Worm (Caenorhabditis elegans): Measurements from ENCODE around the gene lgc-37.
A peak's percentile ranks its signal among the peaks of the same experiment; 100 is the strongest.

Gene lgc-37

DNA sequence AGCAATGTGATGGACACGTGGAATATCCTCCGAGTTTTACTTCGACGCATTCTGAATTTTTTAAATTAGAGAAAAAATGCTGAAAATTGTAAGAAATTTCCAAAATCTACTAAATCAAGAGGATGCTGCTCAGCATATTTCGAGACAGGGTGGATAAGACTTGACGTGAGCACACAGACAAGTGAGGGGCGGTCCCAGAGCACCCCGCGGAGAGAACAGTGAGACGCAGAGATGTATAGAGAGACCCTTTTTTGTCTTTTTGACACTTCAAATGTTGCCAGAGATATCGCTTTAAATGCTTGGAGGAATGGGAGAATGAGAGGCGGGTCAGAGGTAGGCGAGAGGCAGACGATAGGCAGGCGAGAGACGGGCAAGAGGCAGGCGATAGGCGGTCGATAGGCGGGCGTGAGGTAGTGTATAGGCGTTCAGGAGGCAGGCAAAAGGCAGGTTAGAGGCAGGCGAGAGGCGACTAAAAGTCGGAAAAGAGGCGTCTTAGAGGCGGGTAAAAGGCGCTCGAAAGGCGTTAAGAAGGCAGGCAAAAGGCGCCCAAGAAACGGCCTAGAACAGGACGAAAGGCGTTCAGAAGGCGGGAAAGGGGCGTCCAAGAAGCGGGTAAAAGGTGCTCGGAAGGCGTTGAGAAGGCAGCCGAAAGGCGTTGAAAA lies 5.1 kb upstream of the lgc-37 start, which contains the start of gene gab-1:
TSS of gene gab-1 (minus strand) at position 51 of the 662 bp plus-strand sequence.
- no peak for TF ChIP-seq med-1 (GFP tag; optimal IDR thresholded peaks at IDR 0.05; ENCODE audit: insufficient read depth)
- TF ChIP-seq klf-2 (GFP tag; conservative IDR thresholded peaks at IDR 0.05), result no peak
- TF ChIP-seq cog-1 (tag; optimal IDR thresholded peaks at IDR 0.05), result no peak
- no peak for TF ChIP-seq ztf-29 (GFP tag; IDR thresholded peaks at IDR 0.05)

DNA sequence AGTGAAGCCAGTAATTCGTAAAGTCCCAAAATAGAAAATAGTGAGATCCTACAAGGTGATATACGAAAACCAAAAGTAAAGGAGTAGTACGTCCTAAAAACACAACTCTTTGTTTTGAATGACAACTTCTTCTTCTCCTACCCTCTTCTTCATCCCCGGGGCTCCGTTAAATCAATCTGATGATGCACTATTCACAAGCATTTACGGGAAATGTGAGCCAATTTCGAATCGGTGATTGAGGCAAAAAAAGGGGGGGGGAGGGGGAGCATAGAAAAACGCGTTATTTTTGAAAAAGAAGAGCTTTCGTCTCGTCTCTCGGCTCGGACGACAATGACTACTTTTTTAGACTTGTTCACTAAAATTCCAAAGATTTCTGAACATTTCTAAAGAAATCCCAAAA lies 1.1 kb upstream of the lgc-37 start:
- no peak for TF ChIP-seq ztf-23 (GFP tag; IDR thresholded peaks at IDR 0.05)
- no peak for TF ChIP-seq med-1 (GFP tag; optimal IDR thresholded peaks at IDR 0.05; ENCODE audit: insufficient read depth)
- TF ChIP-seq ztf-29 (GFP tag; IDR thresholded peaks at IDR 0.05), result no peak
- no peak for TF ChIP-seq T22C8.4 (GFP tag; IDR thresholded peaks at IDR 0.05)
- no peak for TF ChIP-seq tab-1 (GFP tag; IDR thresholded peaks at IDR 0.05)
- no peak for TF ChIP-seq cog-1 (tag; optimal IDR thresholded peaks at IDR 0.05)
- no peak for TF ChIP-seq ref-1 (GFP tag; conservative IDR thresholded peaks at IDR 0.05)
- TF ChIP-seq klf-2 (GFP tag; conservative IDR thresholded peaks at IDR 0.05), result no peak

DNA sequence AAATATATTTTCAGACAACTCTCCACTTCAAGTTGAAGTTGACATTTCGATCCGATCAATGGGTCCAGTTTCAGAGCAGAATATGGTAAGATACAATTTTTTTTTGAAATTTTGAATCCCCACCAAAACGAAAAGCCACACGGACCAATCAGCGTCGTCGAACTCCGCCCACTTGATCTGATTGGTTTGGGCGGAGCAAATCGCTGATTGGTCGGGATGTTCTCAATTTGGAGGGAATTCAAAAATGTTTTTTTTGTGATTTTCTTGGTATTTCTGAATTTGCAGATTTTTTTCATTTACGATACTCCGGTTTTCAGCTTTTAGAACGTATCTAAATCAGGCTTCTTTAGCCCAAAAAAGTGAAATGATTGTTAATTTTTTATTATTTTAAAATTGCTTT lies 473 bp downstream of the lgc-37 start:
- no peak for TF ChIP-seq tab-1 (GFP tag; IDR thresholded peaks at IDR 0.05)
- TF ChIP-seq klf-2 (GFP tag; conservative IDR thresholded peaks at IDR 0.05), result no peak
- TF ChIP-seq flt-1 (GFP tag; IDR thresholded peaks at IDR 0.05), result no peak
- no peak for TF ChIP-seq ztf-29 (GFP tag; IDR thresholded peaks at IDR 0.05)
- no peak for TF ChIP-seq T22C8.4 (GFP tag; IDR thresholded peaks at IDR 0.05)
- TF ChIP-seq ztf-23 (GFP tag; IDR thresholded peaks at IDR 0.05), result no peak
- no peak for TF ChIP-seq cog-1 (tag; optimal IDR thresholded peaks at IDR 0.05)
- TF ChIP-seq ref-1 (GFP tag; conservative IDR thresholded peaks at IDR 0.05), result no peak
- no peak for TF ChIP-seq med-1 (GFP tag; optimal IDR thresholded peaks at IDR 0.05; ENCODE audit: insufficient read depth)

DNA sequence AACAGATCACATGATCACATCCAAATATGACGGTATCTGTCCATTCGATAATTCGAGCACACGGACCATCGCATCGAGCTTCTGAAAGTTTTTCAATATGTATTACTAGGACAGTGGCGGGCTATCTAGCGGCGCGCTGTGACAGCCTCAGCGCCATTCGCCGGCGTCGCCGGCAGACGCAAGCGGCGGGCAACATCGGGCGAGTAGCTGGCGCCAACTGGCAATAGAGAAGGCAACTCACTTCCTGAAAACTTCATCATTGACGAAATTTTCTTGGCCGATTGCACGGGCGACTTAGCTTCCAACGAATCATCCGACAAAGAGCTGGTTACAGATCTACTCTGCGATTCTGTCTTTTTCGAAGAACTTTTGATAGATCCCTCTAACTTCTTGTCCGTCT lies 3.3 kb downstream of the lgc-37 start:
- TF ChIP-seq klf-2 (GFP tag; conservative IDR thresholded peaks at IDR 0.05), result no peak
- no peak for TF ChIP-seq T22C8.4 (GFP tag; IDR thresholded peaks at IDR 0.05)
- no peak for TF ChIP-seq cog-1 (tag; optimal IDR thresholded peaks at IDR 0.05)

DNA sequence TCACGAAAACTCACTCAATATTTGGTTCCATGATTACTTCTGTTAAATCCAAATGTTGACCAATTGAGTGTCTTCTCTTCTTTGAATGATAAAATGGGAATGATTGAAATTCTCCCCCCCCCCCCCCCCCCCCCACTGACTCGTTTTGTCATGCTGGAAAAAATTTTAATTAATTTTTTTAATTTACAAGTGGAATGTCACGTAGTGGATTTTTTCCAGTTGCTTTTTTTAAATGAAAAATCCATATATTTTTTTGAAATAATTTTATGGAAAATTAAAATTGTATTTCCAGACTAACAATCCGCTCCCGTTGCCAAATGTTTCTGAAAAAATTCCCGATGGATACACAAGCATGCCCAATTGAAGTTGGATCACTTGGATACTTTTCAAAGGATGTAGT lies 4.5 kb downstream of the lgc-37 start, which contains the start of gene BE10.1:
TSS of gene BE10.1 (minus strand) at position 101 of the 400 bp plus-strand sequence.
- TF ChIP-seq med-1 (GFP tag; optimal IDR thresholded peaks at IDR 0.05; ENCODE audit: insufficient read depth) (no peak), klf-2 (GFP tag; conservative IDR thresholded peaks at IDR 0.05) (no peak), flt-1 (GFP tag; IDR thresholded peaks at IDR 0.05) (no peak), tab-1 (GFP tag; IDR thresholded peaks at IDR 0.05) (no peak), ref-1 (GFP tag; conservative IDR thresholded peaks at IDR 0.05) (no peak), ztf-23 (GFP tag; IDR thresholded peaks at IDR 0.05) (no peak), cog-1 (tag; optimal IDR thresholded peaks at IDR 0.05) (no peak), ztf-29 (GFP tag; IDR thresholded peaks at IDR 0.05) (no peak), T22C8.4 (GFP tag; IDR thresholded peaks at IDR 0.05) (no peak)

DNA sequence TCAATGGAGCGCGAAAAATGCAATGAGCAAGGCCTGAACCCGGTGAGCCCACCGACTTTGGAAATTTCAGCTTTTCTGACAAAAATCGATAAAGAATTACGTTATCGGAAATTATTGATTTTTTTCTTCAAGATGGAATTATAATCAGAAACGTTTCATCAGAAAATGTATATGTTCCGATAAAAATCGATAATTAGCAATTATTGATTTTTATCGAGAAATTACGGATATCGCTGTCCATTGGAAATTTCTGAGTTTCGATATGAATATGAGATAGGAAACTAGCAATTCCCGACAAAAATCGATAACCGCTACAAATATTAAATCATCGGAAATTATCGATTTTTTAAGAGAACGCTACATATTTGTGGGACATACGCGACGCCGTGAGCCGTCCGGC lies 9.2 kb downstream of the lgc-37 start:
- TF ChIP-seq klf-2 (GFP tag; conservative IDR thresholded peaks at IDR 0.05), result no peak
- TF ChIP-seq T22C8.4 (GFP tag; IDR thresholded peaks at IDR 0.05), result peak; percentile 81

DNA sequence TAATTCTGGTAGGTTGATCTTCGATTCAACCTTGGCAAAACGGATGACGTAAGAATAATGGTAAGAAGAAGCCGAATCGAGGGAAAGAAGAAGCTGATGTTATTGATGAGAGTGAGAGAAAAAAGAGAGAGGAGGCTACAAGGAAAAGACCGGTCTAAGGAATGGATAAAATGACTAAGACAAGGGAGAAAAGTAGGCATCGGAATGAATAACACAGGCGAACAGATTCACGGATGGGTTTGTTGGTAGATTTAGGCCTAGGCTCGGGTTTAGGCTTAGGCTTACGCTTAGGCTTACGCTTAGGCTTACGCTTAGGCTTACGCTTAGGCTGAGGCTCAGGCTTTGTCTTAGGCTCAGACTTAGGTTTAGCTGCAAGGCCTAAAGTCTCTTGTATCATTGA lies 13.5 kb downstream of the lgc-37 start, which contains the start of gene agmo-1:
TSS of gene agmo-1 (minus strand) at position 101 of the 400 bp plus-strand sequence.
- TF ChIP-seq T22C8.4 (GFP tag; IDR thresholded peaks at IDR 0.05), result no peak

DNA sequence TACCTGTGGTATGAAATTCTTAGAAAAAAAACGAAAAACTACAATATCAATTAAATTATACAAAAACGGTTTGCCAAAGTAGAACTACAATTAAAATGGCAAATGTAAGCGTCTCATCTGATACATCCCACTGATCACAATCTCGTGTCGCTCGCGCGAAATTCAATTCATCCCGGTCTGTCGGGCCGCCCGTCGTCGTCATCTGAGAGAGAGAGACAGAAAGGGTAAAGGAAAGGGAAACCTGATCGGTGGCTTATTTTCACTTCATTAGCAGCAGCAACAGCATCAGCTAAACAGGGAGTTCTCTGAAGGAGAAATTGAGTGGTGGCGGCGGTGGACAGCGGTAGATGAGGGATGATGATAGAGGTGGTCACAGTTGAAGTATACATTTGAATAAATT lies 15.6 kb downstream of the lgc-37 start:
- no peak for TF ChIP-seq flt-1 (GFP tag; IDR thresholded peaks at IDR 0.05)
- no peak for TF ChIP-seq ztf-23 (GFP tag; IDR thresholded peaks at IDR 0.05)
- TF ChIP-seq med-1 (GFP tag; optimal IDR thresholded peaks at IDR 0.05; ENCODE audit: insufficient read depth), result no peak
- TF ChIP-seq tab-1 (GFP tag; IDR thresholded peaks at IDR 0.05), result no peak
- TF ChIP-seq klf-2 (GFP tag; conservative IDR thresholded peaks at IDR 0.05), result no peak
- TF ChIP-seq cog-1 (tag; optimal IDR thresholded peaks at IDR 0.05), result no peak
- no peak for TF ChIP-seq T22C8.4 (GFP tag; IDR thresholded peaks at IDR 0.05)
- no peak for TF ChIP-seq ref-1 (GFP tag; conservative IDR thresholded peaks at IDR 0.05)
- no peak for TF ChIP-seq ztf-29 (GFP tag; IDR thresholded peaks at IDR 0.05)

DNA sequence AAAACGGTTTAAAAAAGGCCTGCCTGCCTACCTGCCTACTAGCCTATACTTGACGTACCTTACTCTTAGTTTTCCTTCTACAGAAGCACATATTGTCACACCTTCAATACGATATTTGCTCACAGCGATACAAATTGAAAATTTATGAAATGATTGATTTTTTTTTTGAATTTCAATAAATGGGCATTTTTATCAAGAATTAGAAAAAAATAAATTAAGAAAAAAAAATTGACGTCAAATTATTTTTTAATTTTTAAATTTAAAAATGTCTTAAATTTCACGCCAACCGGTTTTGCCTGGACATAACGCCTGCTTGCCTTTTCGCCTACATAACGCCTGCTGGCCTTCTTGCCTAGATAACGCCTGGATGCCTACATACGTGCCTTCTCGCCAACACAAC lies 21.8 kb downstream of the lgc-37 start, which contains the start of gene BE10.5:
TSS of gene BE10.5 (minus strand) at position 101 of the 400 bp plus-strand sequence.
- TF ChIP-seq ztf-29 (GFP tag; IDR thresholded peaks at IDR 0.05) (no peak), ref-1 (GFP tag; conservative IDR thresholded peaks at IDR 0.05) (no peak), klf-2 (GFP tag; conservative IDR thresholded peaks at IDR 0.05) (no peak), T22C8.4 (GFP tag; IDR thresholded peaks at IDR 0.05) (no peak), flt-1 (GFP tag; IDR thresholded peaks at IDR 0.05) (no peak)

DNA sequence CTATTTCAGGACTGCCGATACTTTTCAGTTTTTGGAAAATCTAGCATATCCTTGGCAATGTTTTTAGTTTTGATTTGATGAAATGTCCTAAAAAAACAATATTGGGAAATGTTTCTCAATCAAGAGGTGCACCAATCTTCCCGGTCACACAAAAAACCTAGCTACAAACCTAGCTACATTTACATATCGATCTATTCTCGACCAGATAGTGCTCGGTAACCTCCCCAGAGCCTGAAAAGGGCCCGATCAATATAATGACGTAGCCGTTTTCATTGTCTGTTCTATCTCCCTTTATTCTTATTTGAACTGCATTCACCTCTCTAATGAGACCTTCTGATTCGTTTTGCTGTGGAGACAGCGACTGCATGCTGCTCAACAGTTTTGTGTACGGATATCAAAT lies 22.8 kb downstream of the lgc-37 start, which contains the start of gene BE10.3:
TSS of gene BE10.3 (plus strand) at position 301 of the 400 bp plus-strand sequence.
- TF ChIP-seq klf-2 (GFP tag; conservative IDR thresholded peaks at IDR 0.05) (no peak), ref-1 (GFP tag; conservative IDR thresholded peaks at IDR 0.05) (no peak), T22C8.4 (GFP tag; IDR thresholded peaks at IDR 0.05) (no peak), ztf-23 (GFP tag; IDR thresholded peaks at IDR 0.05) (no peak), med-1 (GFP tag; optimal IDR thresholded peaks at IDR 0.05; ENCODE audit: insufficient read depth) (no peak), cog-1 (tag; optimal IDR thresholded peaks at IDR 0.05) (no peak)

DNA sequence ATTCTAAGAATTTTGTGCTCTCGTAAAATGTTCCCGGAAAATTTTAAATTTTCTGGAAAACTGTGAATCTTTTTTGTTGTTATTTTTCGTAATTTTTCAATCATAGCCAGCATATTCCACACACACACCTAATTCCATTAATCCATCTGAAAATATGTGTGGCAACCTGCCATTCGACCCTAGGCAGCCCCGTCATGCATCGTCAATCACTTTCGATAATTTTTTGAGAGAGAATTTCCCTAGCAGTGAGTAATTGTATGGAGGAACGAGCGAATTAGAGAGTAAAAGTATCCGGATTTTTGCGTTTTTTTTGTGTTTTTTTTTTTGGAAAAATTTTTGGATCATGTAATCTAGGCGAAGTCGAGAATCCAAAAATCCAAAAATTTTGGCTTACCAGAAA lies 28.2 kb downstream of the lgc-37 start, which contains the start of gene BE10.4:
TSS of gene BE10.4 (plus strand) at position 301 of the 400 bp plus-strand sequence.
- TF ChIP-seq flt-1 (GFP tag; IDR thresholded peaks at IDR 0.05) (no peak), med-1 (GFP tag; optimal IDR thresholded peaks at IDR 0.05; ENCODE audit: insufficient read depth) (no peak), klf-2 (GFP tag; conservative IDR thresholded peaks at IDR 0.05) (no peak), cog-1 (tag; optimal IDR thresholded peaks at IDR 0.05) (no peak), ref-1 (GFP tag; conservative IDR thresholded peaks at IDR 0.05) (no peak), T22C8.4 (GFP tag; IDR thresholded peaks at IDR 0.05) (no peak), ztf-29 (GFP tag; IDR thresholded peaks at IDR 0.05) (no peak), tab-1 (GFP tag; IDR thresholded peaks at IDR 0.05) (no peak), ztf-23 (GFP tag; IDR thresholded peaks at IDR 0.05) (no peak)
